Worm (Caenorhabditis elegans) whole organism, L1 larva: ENCODE measurements around the gene acr-12.

Source experiments
- efl-1 ChIP-seq, 4 experiments: fragments of 150-350 bp; optimal IDR thresholded peaks in 3 of 4; peaks in 1 of 4; 1 replicate in 1 of 4; 2 replicates in 3 of 4; lab custom pipeline; 2014; ENCODE audit warnings: missing biosample characterization in 2 of 4, missing genetic modification characterization in 2 of 4, missing genetic modification reagents in 2 of 4
- fos-1 ChIP-seq: fragments of 150-350 bp; optimal IDR thresholded peaks from 2 replicates; lab custom pipeline; 2014; ENCODE audit warnings: missing biosample characterization, missing genetic modification characterization
- isw-1 ChIP-seq: fragments of 200-800 bp; sonication (Bioruptor generic); IDR thresholded peaks from 2 replicates; pipeline ENCODE4 v1.3.6; 2022; ENCODE audit warnings: missing genetic modification characterization, missing compliant biosample characterization
- lsy-2 ChIP-seq, 2 experiments: fragments of 150-350 bp; optimal IDR thresholded peaks; 2 replicates each; lab custom pipeline; 2014; ENCODE audit warnings: missing biosample characterization in 2 of 2, missing genetic modification characterization in 2 of 2
- nhr-11 ChIP-seq: fragments of 150-350 bp; optimal IDR thresholded peaks from 2 replicates; lab custom pipeline; 2014; ENCODE audit warnings: missing biosample characterization, missing genetic modification characterization
- nhr-77 ChIP-seq: fragments of 150-350 bp; optimal IDR thresholded peaks from 2 replicates; lab custom pipeline; 2014; ENCODE audit warnings: missing biosample characterization, missing genetic modification characterization
- skn-1 ChIP-seq: fragments of 150-350 bp; optimal IDR thresholded peaks from 2 replicates; lab custom pipeline; 2014; ENCODE audit warnings: missing biosample characterization, missing genetic modification characterization

DNA sequence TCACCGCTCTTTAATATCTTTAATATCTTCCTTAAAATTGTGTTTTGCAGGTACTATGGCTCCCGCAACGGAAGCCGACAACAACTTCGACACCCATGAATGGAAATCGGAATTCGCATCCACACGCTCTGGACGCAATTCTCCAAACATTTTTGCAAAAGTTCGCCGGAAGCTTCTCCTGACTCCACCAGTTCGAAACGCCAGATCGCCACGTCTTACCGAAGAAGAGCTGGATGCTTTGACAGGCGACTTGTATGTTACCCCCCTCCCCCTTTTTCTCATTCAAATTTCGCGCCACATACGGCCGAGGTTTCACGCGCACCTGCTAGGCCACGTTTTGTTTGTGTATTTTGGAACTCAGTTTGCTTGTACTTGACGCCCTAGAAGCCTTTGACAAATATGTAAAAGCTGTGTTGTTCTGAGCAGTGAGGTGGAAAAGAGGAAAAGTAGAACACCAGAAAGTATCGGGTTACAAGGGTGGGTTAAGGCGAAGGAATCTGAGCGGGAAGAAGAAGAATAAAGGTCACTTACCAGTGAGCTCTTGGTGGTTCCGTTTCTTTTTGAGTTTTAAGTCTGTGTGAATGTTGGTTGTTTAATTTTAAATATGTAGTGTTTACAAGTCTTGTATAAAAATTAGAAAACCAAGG, 52.2 kb downstream of the acr-12 start, which contains the start of gene unc-84:
- TF ChIP-seq efl-1 (optimal IDR thresholded peaks at IDR 0.05; lab: Kevin White, UChicago): peak; percentile 11 to 74
- TF ChIP-seq efl-1 (GFP tag; optimal IDR thresholded peaks at IDR 0.05 in 1 of 2; lab: Kevin White, UChicago): peak; percentile 79 to 97
- TF ChIP-seq fos-1 (tag; lab: Kevin White, UChicago): no peak
- no peak for TF ChIP-seq skn-1 (tag; lab: Kevin White, UChicago)
- TF ChIP-seq nhr-11 (tag; lab: Kevin White, UChicago): no peak
- no peak for TF ChIP-seq nhr-77 (tag; lab: Kevin White, UChicago)
- TF ChIP-seq isw-1 (GFP tag; lab: Robert Waterston, UW): no peak
- TF ChIP-seq lsy-2 (tag; optimal IDR thresholded peaks at IDR 0.05; lab: Kevin White, UChicago): no peak
